Worm (Caenorhabditis elegans) whole organism, L1 larva: ENCODE results near the gene C31E10.5.

ENCODE experiments used
- C04F5.9 ChIP-seq: sonication (generic microtip); optimal IDR thresholded peaks from 2 replicates; lab custom pipeline; 2016; ENCODE audit warnings: missing genetic modification characterization, missing compliant biosample characterization
- C16A3.4 ChIP-seq: fragments of 150-350 bp; optimal IDR thresholded peaks from 2 replicates; lab custom pipeline; 2014; ENCODE audit warnings: missing biosample characterization, missing genetic modification characterization
- F16B12.6 ChIP-seq: fragments of 150-350 bp; optimal IDR thresholded peaks from 2 replicates; lab custom pipeline; 2014; ENCODE audit warnings: missing biosample characterization, missing genetic modification characterization
- Y116A8C.19 ChIP-seq: sonication (generic microtip); optimal IDR thresholded peaks from 2 replicates; lab custom pipeline; 2016; ENCODE audit warnings: missing compliant biosample characterization, missing genetic modification characterization, borderline replicate concordance
- aha-1 ChIP-seq: fragments of 150-350 bp; optimal IDR thresholded peaks from 2 replicates; lab custom pipeline; 2014; ENCODE audit warnings: missing biosample characterization, missing genetic modification characterization
- blmp-1 ChIP-seq: fragments of 150-350 bp; optimal IDR thresholded peaks from 2 replicates; lab custom pipeline; 2014; ENCODE audit warnings: missing biosample characterization, missing genetic modification characterization
- ceh-63 ChIP-seq: fragments of 200-800 bp; sonication (Bioruptor generic); optimal IDR thresholded peaks from 2 replicates; lab custom pipeline; 2018; ENCODE audit warnings: mild to moderate bottlenecking, missing genetic modification characterization, missing compliant biosample characterization
- ceh-82 ChIP-seq, 3 experiments: fragments of 150-350 bp in 1 of 3; sonication (generic microtip) in 2 of 3; optimal IDR thresholded peaks; 2 replicates each; lab custom pipeline; 2014 to 2017; ENCODE audit warnings: missing biosample characterization in 3 of 3, missing genetic modification characterization in 3 of 3
- ceh-90 ChIP-seq: sonication (generic microtip); optimal IDR thresholded peaks from 2 replicates; lab custom pipeline; 2016; ENCODE audit warnings: missing genetic modification characterization, missing compliant biosample characterization
- ces-1 ChIP-seq: fragments of 150-350 bp; optimal IDR thresholded peaks from 2 replicates; lab custom pipeline; 2014; ENCODE audit warnings: missing biosample characterization, missing genetic modification reagents, missing genetic modification characterization
- dpl-1 ChIP-seq, 3 experiments: fragments of 150-350 bp in 2 of 3; sonication (generic microtip) in 1 of 3; optimal IDR thresholded peaks; 2 replicates each; lab custom pipeline; 2014 to 2017; ENCODE audit warnings: missing biosample characterization in 3 of 3, missing genetic modification characterization in 3 of 3, missing genetic modification reagents in 3 of 3
- efl-3 ChIP-seq: fragments of 200-800 bp; sonication (Bioruptor generic); optimal IDR thresholded peaks from 2 replicates; lab custom pipeline; 2018; ENCODE audit warnings: mild to moderate bottlenecking, missing genetic modification characterization, missing compliant biosample characterization
- egl-27 ChIP-seq, 2 experiments: fragments of 150-350 bp in 1 of 2; sonication (generic microtip); optimal IDR thresholded peaks; 3 replicates each; lab custom pipeline; 2017 to 2018; ENCODE audit warnings: missing biosample characterization in 2 of 2, missing genetic modification characterization in 2 of 2, missing genetic modification reagents in 2 of 2
- ets-5 ChIP-seq: fragments of 200-800 bp; sonication (Bioruptor generic); IDR thresholded peaks from 2 replicates; pipeline ENCODE4 v1.3.6; 2022; ENCODE audit warnings: missing genetic modification characterization, missing compliant biosample characterization
- fkh-10 ChIP-seq: sonication (generic microtip); optimal IDR thresholded peaks from 2 replicates; lab custom pipeline; 2017; ENCODE audit warnings: missing biosample characterization, missing genetic modification reagents, missing genetic modification characterization
- fos-1 ChIP-seq: fragments of 150-350 bp; optimal IDR thresholded peaks from 2 replicates; lab custom pipeline; 2014; ENCODE audit warnings: missing biosample characterization, missing genetic modification characterization
- grh-1 ChIP-seq: fragments of 200-800 bp; sonication (Bioruptor generic); IDR thresholded peaks from 2 replicates; pipeline ENCODE4 v1.3.6; 2022; ENCODE audit warnings: missing genetic modification reagents, missing genetic modification characterization, missing compliant biosample characterization
- hlh-4 ChIP-seq: sonication (generic microtip); optimal IDR thresholded peaks from 2 replicates; lab custom pipeline; 2016; ENCODE audit warnings: mild to moderate bottlenecking, missing genetic modification characterization, missing compliant biosample characterization
- hpl-2 ChIP-seq: fragments of 150-350 bp; optimal IDR thresholded peaks from 2 replicates; lab custom pipeline; 2014; ENCODE audit warnings: missing biosample characterization, missing genetic modification reagents, missing genetic modification characterization
- lin-13 ChIP-seq: fragments of 150-350 bp; optimal IDR thresholded peaks from 2 replicates; lab custom pipeline; 2014; ENCODE audit warnings: missing biosample characterization, missing genetic modification reagents, missing genetic modification characterization
- lin-14 ChIP-seq: fragments of 200-800 bp; sonication (Bioruptor generic); optimal IDR thresholded peaks from 2 replicates; lab custom pipeline; 2018; ENCODE audit warnings: mild to moderate bottlenecking, missing genetic modification characterization, moderate library complexity, missing compliant biosample characterization
- lin-15B ChIP-seq: fragments of 150-350 bp; sonication (generic microtip); optimal IDR thresholded peaks from 3 replicates; lab custom pipeline; 2014; ENCODE audit warnings: missing biosample characterization, missing genetic modification characterization
- lin-35 ChIP-seq, 2 experiments: fragments of 150-350 bp; optimal IDR thresholded peaks; 2 replicates each; lab custom pipeline; 2014; ENCODE audit warnings: missing biosample characterization in 2 of 2, missing genetic modification characterization in 2 of 2, missing genetic modification reagents in 2 of 2
- lin-39 ChIP-seq: fragments of 150-350 bp; optimal IDR thresholded peaks from 2 replicates; lab custom pipeline; 2014; ENCODE audit warnings: missing biosample characterization, missing genetic modification reagents, missing genetic modification characterization
- lir-3 ChIP-seq: sonication (generic microtip); optimal IDR thresholded peaks from 2 replicates; lab custom pipeline; 2016; ENCODE audit warnings: mild to moderate bottlenecking, missing genetic modification characterization, moderate library complexity, missing compliant biosample characterization; ENCODE audit not compliant: poor library complexity
- lsy-2 ChIP-seq, 2 experiments: fragments of 150-350 bp; optimal IDR thresholded peaks; 2 replicates each; lab custom pipeline; 2014; ENCODE audit warnings: missing biosample characterization in 2 of 2, missing genetic modification characterization in 2 of 2
- mab-9 ChIP-seq: fragments of 200-800 bp; sonication (Bioruptor generic); IDR thresholded peaks from 2 replicates; pipeline ENCODE4 v1.3.6; 2022; ENCODE audit warnings: missing genetic modification reagents, missing genetic modification characterization, missing compliant biosample characterization
- mef-2 ChIP-seq: fragments of 150-350 bp; optimal IDR thresholded peaks from 2 replicates; lab custom pipeline; 2014; ENCODE audit warnings: missing biosample characterization, missing genetic modification characterization
- mep-1 ChIP-seq: fragments of 150-350 bp; optimal IDR thresholded peaks from 2 replicates; lab custom pipeline; 2014; ENCODE audit warnings: missing biosample characterization, missing genetic modification characterization
- nhr-11 ChIP-seq: fragments of 150-350 bp; optimal IDR thresholded peaks from 2 replicates; lab custom pipeline; 2014; ENCODE audit warnings: missing biosample characterization, missing genetic modification characterization
- nhr-20 ChIP-seq: sonication (generic microtip); optimal IDR thresholded peaks from 2 replicates; lab custom pipeline; 2016; ENCODE audit warnings: mild to moderate bottlenecking, missing genetic modification characterization, missing compliant biosample characterization
- nhr-237 ChIP-seq: fragments of 150-350 bp; optimal IDR thresholded peaks from 2 replicates; lab custom pipeline; 2014; ENCODE audit warnings: missing biosample characterization, missing genetic modification characterization
- nhr-28 ChIP-seq: fragments of 150-350 bp; optimal IDR thresholded peaks from 2 replicates; lab custom pipeline; 2014; ENCODE audit warnings: missing biosample characterization, missing genetic modification characterization
- nhr-47 ChIP-seq: sonication (generic microtip); optimal IDR thresholded peaks from 2 replicates; lab custom pipeline; 2016; ENCODE audit warnings: mild to moderate bottlenecking, missing genetic modification characterization, moderate library complexity, missing compliant biosample characterization
- nhr-71 ChIP-seq: sonication (generic microtip); optimal IDR thresholded peaks from 2 replicates; lab custom pipeline; 2016; ENCODE audit warnings: mild to moderate bottlenecking, missing genetic modification characterization, moderate library complexity, missing compliant biosample characterization
- nhr-84 ChIP-seq: sonication (generic microtip); optimal IDR thresholded peaks from 2 replicates; lab custom pipeline; 2017; ENCODE audit warnings: missing biosample characterization, missing genetic modification characterization
- nhr-85 ChIP-seq: sonication (generic microtip); peaks from one replicate; lab custom pipeline; 2016; ENCODE audit warnings: missing genetic modification characterization, inconsistent platforms, missing compliant biosample characterization
- nhr-90 ChIP-seq: sonication (generic microtip); optimal IDR thresholded peaks from 2 replicates; lab custom pipeline; 2016; ENCODE audit warnings: mild to moderate bottlenecking, missing genetic modification characterization, missing compliant biosample characterization; ENCODE audit not compliant: poor library complexity
- pag-3 ChIP-seq: sonication (generic microtip); optimal IDR thresholded peaks from 2 replicates; lab custom pipeline; 2017; ENCODE audit warnings: missing genetic modification characterization, mild to moderate bottlenecking, missing compliant biosample characterization, antibody characterized with exemption, borderline replicate concordance; ENCODE audit not compliant: insufficient read depth
- pax-3 ChIP-seq: fragments of 200-800 bp; sonication (Bioruptor generic); optimal IDR thresholded peaks from 2 replicates; lab custom pipeline; 2018; ENCODE audit warnings: mild to moderate bottlenecking, missing genetic modification characterization, moderate library complexity, missing compliant biosample characterization
- pqm-1 ChIP-seq: sonication (generic microtip); optimal IDR thresholded peaks from 3 replicates; lab custom pipeline; 2017; ENCODE audit warnings: missing biosample characterization, missing genetic modification characterization
- rnt-1 ChIP-seq: sonication (generic microtip); optimal IDR thresholded peaks from 2 replicates; lab custom pipeline; 2016; ENCODE audit warnings: mild to moderate bottlenecking, missing genetic modification characterization, moderate library complexity, missing compliant biosample characterization
- sptf-1 ChIP-seq: fragments of 150-350 bp; optimal IDR thresholded peaks from 2 replicates; lab custom pipeline; 2014; ENCODE audit warnings: missing biosample characterization, missing genetic modification characterization
- sup-37 ChIP-seq: fragments of 200-800 bp; sonication (Bioruptor generic); optimal IDR thresholded peaks from 2 replicates; lab custom pipeline; 2018; ENCODE audit warnings: mild to moderate bottlenecking, missing genetic modification characterization, missing compliant biosample characterization
- swsn-7 ChIP-seq: sonication (generic microtip); optimal IDR thresholded peaks from 2 replicates; lab custom pipeline; 2016; ENCODE audit warnings: missing genetic modification characterization, missing compliant biosample characterization
- unc-62 ChIP-seq: fragments of 150-350 bp; optimal IDR thresholded peaks from 2 replicates; lab custom pipeline; 2014; ENCODE audit warnings: missing biosample characterization, missing genetic modification reagents, missing genetic modification characterization
- unc-86 ChIP-seq: sonication (generic microtip); optimal IDR thresholded peaks from 2 replicates; lab custom pipeline; 2016; ENCODE audit warnings: missing genetic modification characterization, missing compliant biosample characterization
- xbp-1 ChIP-seq: sonication (generic microtip); optimal IDR thresholded peaks from 2 replicates; lab custom pipeline; 2016; ENCODE audit warnings: missing genetic modification characterization, missing compliant biosample characterization
- zip-4 ChIP-seq: fragments of 200-800 bp; sonication (Bioruptor generic); optimal IDR thresholded peaks from 2 replicates; lab custom pipeline; 2018; ENCODE audit warnings: mild to moderate bottlenecking, missing genetic modification characterization, moderate library complexity, missing compliant biosample characterization
- ztf-4 ChIP-seq: fragments of 150-350 bp; optimal IDR thresholded peaks from 2 replicates; lab custom pipeline; 2014; ENCODE audit warnings: missing biosample characterization, missing genetic modification characterization

C31E10.5 gene

ce11 chrX:13974448-13975071 lies 21.1 kb downstream of the C31E10.5 start (continued):
- TF ChIP-seq mab-9 (GFP tag; lab: Robert Waterston, UW) = no peak

ce11 chrX:13973769-13974168 lies 21.9 kb downstream of the C31E10.5 start:
- peak in 1 of 2 experiments; percentile 42 for TF ChIP-seq lin-35 (GFP tag; optimal IDR thresholded peaks at IDR 0.05; lab: Kevin White, UChicago)
- TF ChIP-seq egl-27 (tag; optimal IDR thresholded peaks at IDR 0.05; lab: Kevin White, UChicago) = no peak
- no peak for TF ChIP-seq unc-62 (GFP tag; lab: Kevin White, UChicago)
- TF ChIP-seq sptf-1 = no peak
- no peak for TF ChIP-seq nhr-85 (tag; lab: Kevin White, UChicago)
- TF ChIP-seq ces-1 (GFP tag; lab: Kevin White, UChicago) = no peak
- TF ChIP-seq nhr-237 (tag; lab: Kevin White, UChicago) = no peak
- peak; percentile 80 for TF ChIP-seq nhr-71 (tag; lab: Kevin White, UChicago)
- TF ChIP-seq nhr-90 = no peak
- TF ChIP-seq mef-2 = no peak
- TF ChIP-seq zip-4 = no peak
- no peak for TF ChIP-seq sup-37 (GFP tag; lab: Kevin White, UChicago)
- TF ChIP-seq C16A3.4 (tag; lab: Kevin White, UChicago) = peak; percentile 5
- no peak for TF ChIP-seq pag-3 (tag; lab: Kevin White, UChicago)
- TF ChIP-seq ceh-90 = no peak
- peak in 1 of 3 experiments; percentile 61 for TF ChIP-seq ceh-82 (tag; optimal IDR thresholded peaks at IDR 0.05; lab: Kevin White, UChicago)
- peak; percentile 63 for TF ChIP-seq nhr-47 (tag; lab: Kevin White, UChicago)
- peak; percentile 27 for TF ChIP-seq fkh-10
- peak; percentile 63 for TF ChIP-seq nhr-20
- TF ChIP-seq lin-15B = no peak
- no peak for TF ChIP-seq efl-3 (GFP tag; lab: Kevin White, UChicago)
- TF ChIP-seq lir-3 (tag; lab: Kevin White, UChicago) = no peak
- peak; percentile 38 to 55 for TF ChIP-seq lsy-2 (tag; optimal IDR thresholded peaks at IDR 0.05; lab: Kevin White, UChicago)
- TF ChIP-seq rnt-1 (tag; lab: Kevin White, UChicago) = peak; percentile 74
- TF ChIP-seq nhr-84 (tag; lab: Kevin White, UChicago) = no peak
- TF ChIP-seq lin-13 (GFP tag; lab: Kevin White, UChicago) = peak; percentile 45
- no peak for TF ChIP-seq ztf-4 (tag; lab: Kevin White, UChicago)
- no peak for TF ChIP-seq mab-9 (GFP tag; lab: Robert Waterston, UW)
- TF ChIP-seq unc-86 (tag; lab: Kevin White, UChicago) = peak; percentile 16
- TF ChIP-seq dpl-1 (GFP tag; optimal IDR thresholded peaks at IDR 0.05; lab: Kevin White, UChicago) = peak in 1 of 3 experiments; percentile 4
- no peak for TF ChIP-seq F16B12.6 (tag; lab: Kevin White, UChicago)
- no peak for TF ChIP-seq pax-3 (tag; lab: Kevin White, UChicago)
- TF ChIP-seq ets-5 (GFP tag; lab: Robert Waterston, UW) = no peak
- no peak for TF ChIP-seq hpl-2 (GFP tag; lab: Kevin White, UChicago)
- TF ChIP-seq fos-1 (tag; lab: Kevin White, UChicago) = no peak
- no peak for TF ChIP-seq blmp-1 (tag; lab: Kevin White, UChicago)
- TF ChIP-seq swsn-7 (tag; lab: Kevin White, UChicago) = peak; percentile 58
- TF ChIP-seq lin-14 = peak; percentile 91
- TF ChIP-seq grh-1 (GFP tag; lab: Robert Waterston, UW) = no peak
- TF ChIP-seq aha-1 (tag; lab: Kevin White, UChicago) = no peak
- TF ChIP-seq xbp-1 (tag; lab: Kevin White, UChicago) = peak; percentile 28
- TF ChIP-seq nhr-11 (tag; lab: Kevin White, UChicago) = no peak
- TF ChIP-seq mep-1 (tag; lab: Kevin White, UChicago) = peak; percentile 61
- TF ChIP-seq nhr-28 = no peak
- no peak for TF ChIP-seq pqm-1 (tag; lab: Kevin White, UChicago)
- TF ChIP-seq Y116A8C.19 (tag; lab: Kevin White, UChicago) = no peak
- no peak for TF ChIP-seq C04F5.9 (tag; lab: Kevin White, UChicago)
- TF ChIP-seq ceh-63 (GFP tag; lab: Kevin White, UChicago) = no peak
- TF ChIP-seq hlh-4 (tag; lab: Kevin White, UChicago) = no peak
- peak; percentile 11 for TF ChIP-seq lin-39 (tag; lab: Kevin White, UChicago)
